Fruit fly (Drosophila melanogaster) whole organism: ENCODE results near the gene dsb.

Source experiments
- Dll ChIP-seq: fragments of >200 bp; optimal IDR thresholded peaks from 2 replicates; lab custom pipeline; 2017
- EcR ChIP-seq, 2 experiments: fragments of >200 bp; optimal IDR thresholded peaks; 2 replicates each; lab custom pipeline; 2017; ENCODE audit warnings: missing biosample characterization in 2 of 2, missing genetic modification characterization in 2 of 2, missing genetic modification reagents in 2 of 2
- pan ChIP-seq: fragments of >200 bp; optimal IDR thresholded peaks from 2 replicates; lab custom pipeline; 2017
- usp ChIP-seq: fragments of >200 bp; optimal IDR thresholded peaks from 2 replicates; lab custom pipeline; 2017; ENCODE audit warnings: missing biosample characterization, missing genetic modification characterization, mixed read lengths

dm6 chr3L:1904440-1904839 is 5.6 kb downstream of the dsb start:
- TF ChIP-seq Dll (lab: Kevin White, UChicago) (no peak), pan (lab: Kevin White, UChicago) (no peak), EcR (GFP tag; optimal IDR thresholded peaks at IDR 0.05; lab: Kevin White, UChicago) (no peak), usp (GFP tag; lab: Kevin White, UChicago) (no peak)
